Worm (Caenorhabditis elegans) whole organism, midembryonic: ENCODE data around the gene T07H8.11.

Source experiments
- cog-1 ChIP-seq: sonication (generic microtip); optimal IDR thresholded peaks from 2 replicates; lab custom pipeline; 2016; ENCODE audit warnings: missing genetic modification characterization, missing compliant biosample characterization
- flt-1 ChIP-seq: fragments of 200-800 bp; sonication (Bioruptor generic); IDR thresholded peaks from 2 replicates; pipeline ENCODE4 v1.3.6; 2022; ENCODE audit warnings: missing genetic modification characterization, missing compliant biosample characterization
- klf-2 ChIP-seq: fragments of 200-800 bp; sonication (Bioruptor generic); conservative IDR thresholded peaks from 2 replicates; pipeline ENCODE4 v1.3.6; 2022; ENCODE audit warnings: missing genetic modification reagents, missing genetic modification characterization, missing compliant biosample characterization
- med-1 ChIP-seq: sonication (generic microtip); optimal IDR thresholded peaks from 2 replicates; lab custom pipeline; 2017; ENCODE audit warnings: missing genetic modification characterization, mild to moderate bottlenecking, missing compliant biosample characterization, antibody characterized with exemption, missing genetic modification reagents; ENCODE audit not compliant: insufficient read depth
- tab-1 ChIP-seq: fragments of 200-800 bp; sonication (Bioruptor generic); IDR thresholded peaks from 2 replicates; pipeline ENCODE4 v1.3.6; 2022; ENCODE audit warnings: missing genetic modification characterization, missing compliant biosample characterization

DNA sequence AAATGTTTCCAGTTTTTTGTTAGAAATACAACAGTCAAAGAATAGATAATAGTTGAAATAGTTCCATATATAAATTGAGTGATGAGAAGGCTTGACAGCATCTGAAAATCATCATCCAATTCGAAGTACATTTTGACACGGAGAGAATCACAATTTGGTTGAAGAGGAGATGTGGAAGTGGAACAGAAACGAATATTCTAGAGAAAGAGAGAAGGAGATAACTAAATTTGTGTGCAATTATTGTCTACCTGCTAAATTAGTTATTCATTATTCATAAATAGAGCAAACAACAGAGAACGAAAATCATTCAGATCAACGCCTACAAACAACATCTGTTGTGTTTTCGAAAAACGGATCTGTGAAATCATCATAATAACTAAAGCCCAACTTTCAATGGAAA, 2.6 kb upstream of the T07H8.11 start, which contains the start of gene srg-31:
- TF ChIP-seq cog-1 (tag; lab: Kevin White, UChicago), result no peak
- no peak for TF ChIP-seq tab-1 (GFP tag; lab: Robert Waterston, UW)
- no peak for TF ChIP-seq klf-2
- no peak for TF ChIP-seq med-1 (GFP tag; lab: Kevin White, UChicago)
- no peak for TF ChIP-seq flt-1 (GFP tag; lab: Robert Waterston, UW)
